Worm (Caenorhabditis elegans) whole organism, midembryonic: ENCODE measurements around the gene F59A6.10.

Experiments
- flt-1 ChIP-seq: fragments of 200-800 bp; sonication (Bioruptor generic); IDR thresholded peaks from 2 replicates; pipeline ENCODE4 v1.3.6; 2022; ENCODE audit warnings: missing genetic modification characterization, missing compliant biosample characterization
- klf-2 ChIP-seq: fragments of 200-800 bp; sonication (Bioruptor generic); conservative IDR thresholded peaks from 2 replicates; pipeline ENCODE4 v1.3.6; 2022; ENCODE audit warnings: missing genetic modification reagents, missing genetic modification characterization, missing compliant biosample characterization

DNA sequence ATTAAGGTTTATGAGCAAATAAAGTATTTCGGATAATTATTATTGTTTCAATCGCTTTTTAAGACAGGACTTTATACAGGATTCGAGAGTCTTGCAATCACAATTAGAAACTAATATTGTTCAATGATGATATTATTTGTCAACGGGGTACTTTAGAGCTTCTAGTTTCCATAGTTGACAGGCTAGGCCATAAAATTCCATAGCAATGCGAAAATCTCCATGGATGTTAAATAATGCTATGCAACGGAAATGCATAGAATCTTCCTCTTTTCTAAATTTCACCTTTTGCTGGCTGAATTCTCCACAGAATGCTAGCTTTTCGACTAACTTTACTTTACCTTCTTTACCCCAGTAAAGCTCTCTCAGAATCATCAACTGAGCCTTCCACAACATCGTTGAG, 4.3 kb downstream of the F59A6.10 start, which contains the start of gene F59A6.3:
- no peak for TF ChIP-seq flt-1
- TF ChIP-seq klf-2 (GFP tag; lab: Robert Waterston, UW), result no peak
